Worm (Caenorhabditis elegans) whole organism, L1 larva: ENCODE data around the gene D2096.10.

Experiments
- C16A3.4 ChIP-seq: fragments of 150-350 bp; optimal IDR thresholded peaks from 2 replicates; lab custom pipeline; 2014; ENCODE audit warnings: missing biosample characterization, missing genetic modification characterization
- F16B12.6 ChIP-seq: fragments of 150-350 bp; optimal IDR thresholded peaks from 2 replicates; lab custom pipeline; 2014; ENCODE audit warnings: missing biosample characterization, missing genetic modification characterization
- aha-1 ChIP-seq: fragments of 150-350 bp; optimal IDR thresholded peaks from 2 replicates; lab custom pipeline; 2014; ENCODE audit warnings: missing biosample characterization, missing genetic modification characterization
- alr-1 ChIP-seq: fragments of 200-800 bp; sonication (Bioruptor generic); optimal IDR thresholded peaks from 2 replicates; lab custom pipeline; 2018; ENCODE audit warnings: borderline replicate concordance, mild to moderate bottlenecking, missing genetic modification characterization, missing compliant biosample characterization
- aly-2 ChIP-seq: fragments of 150-350 bp; optimal IDR thresholded peaks from 2 replicates; lab custom pipeline; 2014; ENCODE audit warnings: missing biosample characterization, missing genetic modification characterization
- blmp-1 ChIP-seq: fragments of 150-350 bp; optimal IDR thresholded peaks from 2 replicates; lab custom pipeline; 2014; ENCODE audit warnings: missing biosample characterization, missing genetic modification characterization
- ceh-63 ChIP-seq: fragments of 200-800 bp; sonication (Bioruptor generic); optimal IDR thresholded peaks from 2 replicates; lab custom pipeline; 2018; ENCODE audit warnings: mild to moderate bottlenecking, missing genetic modification characterization, missing compliant biosample characterization
- ceh-88 ChIP-seq: fragments of 200-800 bp; sonication (Bioruptor generic); IDR thresholded peaks from 2 replicates; pipeline ENCODE4 v1.3.6; 2022; ENCODE audit warnings: missing genetic modification characterization, missing compliant biosample characterization
- ces-1 ChIP-seq: fragments of 150-350 bp; optimal IDR thresholded peaks from 2 replicates; lab custom pipeline; 2014; ENCODE audit warnings: missing biosample characterization, missing genetic modification reagents, missing genetic modification characterization
- dsc-1 ChIP-seq: sonication (generic microtip); optimal IDR thresholded peaks from 2 replicates; lab custom pipeline; 2016; ENCODE audit warnings: mild to moderate bottlenecking, missing genetic modification characterization, missing compliant biosample characterization
- efl-1 ChIP-seq, 4 experiments: fragments of 150-350 bp; optimal IDR thresholded peaks in 3 of 4; peaks in 1 of 4; 1 replicate in 1 of 4; 2 replicates in 3 of 4; lab custom pipeline; 2014; ENCODE audit warnings: missing biosample characterization in 2 of 4, missing genetic modification characterization in 2 of 4, missing genetic modification reagents in 2 of 4
- efl-3 ChIP-seq: fragments of 200-800 bp; sonication (Bioruptor generic); optimal IDR thresholded peaks from 2 replicates; lab custom pipeline; 2018; ENCODE audit warnings: mild to moderate bottlenecking, missing genetic modification characterization, missing compliant biosample characterization
- elt-2 ChIP-seq: sonication (generic microtip); optimal IDR thresholded peaks from 2 replicates; lab custom pipeline; 2016; ENCODE audit warnings: missing genetic modification characterization, mild to moderate bottlenecking, inconsistent platforms, missing compliant biosample characterization, missing genetic modification reagents
- elt-3 ChIP-seq, 6 experiments: fragments of 150-350 bp in 1 of 6; sonication (generic microtip); optimal IDR thresholded peaks; 2 replicates each; lab custom pipeline; 2017 to 2018; ENCODE audit warnings: missing biosample characterization in 6 of 6, missing genetic modification characterization in 6 of 6, inconsistent platforms in 1 of 6
- hlh-17 ChIP-seq: fragments of 200-800 bp; sonication (Bioruptor generic); optimal IDR thresholded peaks from 2 replicates; lab custom pipeline; 2018; ENCODE audit warnings: missing genetic modification characterization, mild to moderate bottlenecking, missing compliant biosample characterization, moderate library complexity, borderline replicate concordance
- irx-1 ChIP-seq: sonication (generic microtip); optimal IDR thresholded peaks from 2 replicates; lab custom pipeline; 2016; ENCODE audit warnings: missing genetic modification characterization, missing compliant biosample characterization
- jun-1 ChIP-seq: fragments of 150-350 bp; optimal IDR thresholded peaks from 2 replicates; lab custom pipeline; 2014; ENCODE audit warnings: missing biosample characterization, missing genetic modification reagents, missing genetic modification characterization
- lin-14 ChIP-seq: fragments of 200-800 bp; sonication (Bioruptor generic); optimal IDR thresholded peaks from 2 replicates; lab custom pipeline; 2018; ENCODE audit warnings: mild to moderate bottlenecking, missing genetic modification characterization, moderate library complexity, missing compliant biosample characterization
- lin-15B ChIP-seq: fragments of 150-350 bp; sonication (generic microtip); optimal IDR thresholded peaks from 3 replicates; lab custom pipeline; 2014; ENCODE audit warnings: missing biosample characterization, missing genetic modification characterization
- lin-35 ChIP-seq, 2 experiments: fragments of 150-350 bp; optimal IDR thresholded peaks; 2 replicates each; lab custom pipeline; 2014; ENCODE audit warnings: missing biosample characterization in 2 of 2, missing genetic modification characterization in 2 of 2, missing genetic modification reagents in 2 of 2
- lir-3 ChIP-seq: sonication (generic microtip); optimal IDR thresholded peaks from 2 replicates; lab custom pipeline; 2016; ENCODE audit warnings: mild to moderate bottlenecking, missing genetic modification characterization, moderate library complexity, missing compliant biosample characterization; ENCODE audit not compliant: poor library complexity
- mef-2 ChIP-seq: fragments of 150-350 bp; optimal IDR thresholded peaks from 2 replicates; lab custom pipeline; 2014; ENCODE audit warnings: missing biosample characterization, missing genetic modification characterization
- mep-1 ChIP-seq: fragments of 150-350 bp; optimal IDR thresholded peaks from 2 replicates; lab custom pipeline; 2014; ENCODE audit warnings: missing biosample characterization, missing genetic modification characterization
- nhr-11 ChIP-seq: fragments of 150-350 bp; optimal IDR thresholded peaks from 2 replicates; lab custom pipeline; 2014; ENCODE audit warnings: missing biosample characterization, missing genetic modification characterization
- nhr-20 ChIP-seq: sonication (generic microtip); optimal IDR thresholded peaks from 2 replicates; lab custom pipeline; 2016; ENCODE audit warnings: mild to moderate bottlenecking, missing genetic modification characterization, missing compliant biosample characterization
- nhr-237 ChIP-seq: fragments of 150-350 bp; optimal IDR thresholded peaks from 2 replicates; lab custom pipeline; 2014; ENCODE audit warnings: missing biosample characterization, missing genetic modification characterization
- nhr-28 ChIP-seq: fragments of 150-350 bp; optimal IDR thresholded peaks from 2 replicates; lab custom pipeline; 2014; ENCODE audit warnings: missing biosample characterization, missing genetic modification characterization
- nhr-84 ChIP-seq: sonication (generic microtip); optimal IDR thresholded peaks from 2 replicates; lab custom pipeline; 2017; ENCODE audit warnings: missing biosample characterization, missing genetic modification characterization
- nhr-85 ChIP-seq: sonication (generic microtip); peaks from one replicate; lab custom pipeline; 2016; ENCODE audit warnings: missing genetic modification characterization, inconsistent platforms, missing compliant biosample characterization
- nhr-90 ChIP-seq: sonication (generic microtip); optimal IDR thresholded peaks from 2 replicates; lab custom pipeline; 2016; ENCODE audit warnings: mild to moderate bottlenecking, missing genetic modification characterization, missing compliant biosample characterization; ENCODE audit not compliant: poor library complexity
- pag-3 ChIP-seq: sonication (generic microtip); optimal IDR thresholded peaks from 2 replicates; lab custom pipeline; 2017; ENCODE audit warnings: missing genetic modification characterization, mild to moderate bottlenecking, missing compliant biosample characterization, antibody characterized with exemption, borderline replicate concordance; ENCODE audit not compliant: insufficient read depth
- pqm-1 ChIP-seq: sonication (generic microtip); optimal IDR thresholded peaks from 3 replicates; lab custom pipeline; 2017; ENCODE audit warnings: missing biosample characterization, missing genetic modification characterization
- skn-1 ChIP-seq: fragments of 150-350 bp; optimal IDR thresholded peaks from 2 replicates; lab custom pipeline; 2014; ENCODE audit warnings: missing biosample characterization, missing genetic modification characterization
- snpc-4 ChIP-seq: fragments of 150-350 bp; optimal IDR thresholded peaks from 2 replicates; lab custom pipeline; 2014; ENCODE audit warnings: missing biosample characterization, missing genetic modification characterization
- snu-23 ChIP-seq: sonication (generic microtip); optimal IDR thresholded peaks from 2 replicates; lab custom pipeline; 2016; ENCODE audit warnings: missing genetic modification characterization, missing compliant biosample characterization
- sox-4 ChIP-seq: sonication (generic microtip); optimal IDR thresholded peaks from 2 replicates; lab custom pipeline; 2016; ENCODE audit warnings: missing genetic modification characterization, missing compliant biosample characterization
- swsn-7 ChIP-seq: sonication (generic microtip); optimal IDR thresholded peaks from 2 replicates; lab custom pipeline; 2016; ENCODE audit warnings: missing genetic modification characterization, missing compliant biosample characterization
- tbx-2 ChIP-seq: sonication (generic microtip); optimal IDR thresholded peaks from 2 replicates; lab custom pipeline; 2016; ENCODE audit warnings: missing genetic modification characterization, missing compliant biosample characterization
- tlp-1 ChIP-seq: fragments of 150-350 bp; optimal IDR thresholded peaks from 2 replicates; lab custom pipeline; 2014; ENCODE audit warnings: missing biosample characterization, missing genetic modification characterization
- unc-30 ChIP-seq: sonication (generic microtip); optimal IDR thresholded peaks from 2 replicates; lab custom pipeline; 2017; ENCODE audit warnings: missing biosample characterization, missing genetic modification characterization
- unc-86 ChIP-seq: sonication (generic microtip); optimal IDR thresholded peaks from 2 replicates; lab custom pipeline; 2016; ENCODE audit warnings: missing genetic modification characterization, missing compliant biosample characterization
- unc-98 ChIP-seq: fragments of 200-800 bp; sonication (Bioruptor generic); IDR thresholded peaks from 2 replicates; pipeline ENCODE4 v1.3.6; 2022; ENCODE audit warnings: missing genetic modification characterization, missing compliant biosample characterization
- vab-15 ChIP-seq: sonication (generic microtip); optimal IDR thresholded peaks from 2 replicates; lab custom pipeline; 2017; ENCODE audit warnings: missing genotype, mild to moderate bottlenecking, missing genetic modification characterization, missing compliant biosample characterization
- xbp-1 ChIP-seq: sonication (generic microtip); optimal IDR thresholded peaks from 2 replicates; lab custom pipeline; 2016; ENCODE audit warnings: missing genetic modification characterization, missing compliant biosample characterization
- zag-1 ChIP-seq: fragments of 150-350 bp; optimal IDR thresholded peaks from 2 replicates; lab custom pipeline; 2014; ENCODE audit warnings: missing biosample characterization, missing genetic modification characterization

The D2096.10 gene

DNA sequence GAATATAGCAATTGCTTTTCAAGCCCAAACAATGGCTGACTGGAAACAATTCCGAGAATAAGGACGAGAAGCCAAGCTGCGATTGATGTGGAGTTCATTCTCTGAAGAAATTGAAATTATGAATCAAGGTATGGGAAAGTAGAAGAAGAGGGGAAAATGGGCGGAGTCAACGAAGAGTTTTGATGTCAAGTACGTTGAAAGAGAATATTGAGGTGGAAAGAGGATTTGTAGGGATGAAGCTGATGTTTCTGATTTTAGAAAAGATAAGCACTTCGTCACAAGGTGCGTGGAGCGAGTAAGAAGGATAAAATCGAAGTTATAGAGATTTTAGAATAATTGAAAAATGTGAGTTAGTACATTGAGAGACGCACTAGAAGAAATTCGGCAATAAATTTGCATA is 6.3 kb downstream of the D2096.10 start, which contains the start of gene D2096.9:
Gene D2096.9 (minus strand): TSS at position 101 of the 400 bp plus-strand sequence.
- no peak for TF ChIP-seq nhr-20
- TF ChIP-seq dsc-1 (tag; lab: Kevin White, UChicago): peak; percentile 45
- no peak for TF ChIP-seq tlp-1 (tag; lab: Kevin White, UChicago)

ce11 chrIV:8380266-8380850 is 8.7 kb downstream of the D2096.10 start:
- TF ChIP-seq snu-23 (GFP tag; lab: Kevin White, UChicago) (no peak), nhr-28 (tag; lab: Kevin White, UChicago) (no peak), zag-1 (tag; lab: Kevin White, UChicago) (no peak), pqm-1 (peak; percentile 75), lin-14 (GFP tag; lab: Kevin White, UChicago) (peak; percentile 12), elt-2 (tag; lab: Kevin White, UChicago) (peak; percentile 86), ceh-88 (GFP tag; lab: Robert Waterston, UW) (no peak), lin-35 (GFP tag; optimal IDR thresholded peaks at IDR 0.05; lab: Kevin White, UChicago) (peak in 1 of 2 experiments; percentile 27)
- TF ChIP-seq, all 84 proteins: peak for 4

ce11 chrIV:8379683-8380082 is 9.4 kb downstream of the D2096.10 start, which contains the start of gene praf-3:
Gene praf-3 (plus strand): TSS chrIV:8379983.
- TF ChIP-seq nhr-11: no peak
- no peak for TF ChIP-seq nhr-90 (tag; lab: Kevin White, UChicago)
- no peak for TF ChIP-seq lin-15B
- TF ChIP-seq efl-3: no peak
- TF ChIP-seq alr-1 (tag; lab: Kevin White, UChicago): no peak
- no peak for TF ChIP-seq swsn-7 (tag; lab: Kevin White, UChicago)
- TF ChIP-seq nhr-84 (tag; lab: Kevin White, UChicago): no peak

DNA sequence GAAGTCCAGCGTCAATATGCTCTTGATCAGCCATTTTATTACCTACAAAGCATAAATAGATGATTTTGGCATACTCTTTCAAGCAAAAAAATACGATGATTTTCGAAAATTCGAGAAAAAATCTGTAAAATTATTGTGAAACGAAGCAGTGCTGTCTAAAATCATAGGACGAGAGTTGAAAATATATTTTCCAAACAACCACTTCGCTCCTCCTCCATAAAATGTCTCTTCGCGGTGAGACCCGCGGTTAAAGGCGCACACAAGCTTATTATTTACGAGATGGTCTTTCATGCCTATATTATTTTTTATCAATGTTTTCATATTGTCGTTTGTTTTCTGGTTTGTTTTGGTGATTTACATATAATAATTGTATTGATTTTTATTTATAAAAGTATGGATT is 9.8 kb downstream of the D2096.10 start, which contains the start of gene nap-1:
Gene nap-1 (minus strand): TSS at position 42 of the 400 bp plus-strand sequence.
- TF ChIP-seq snu-23 (GFP tag; lab: Kevin White, UChicago) (peak; percentile 87), lin-15B (peak; percentile 58), unc-30 (no peak), hlh-17 (no peak), jun-1 (peak; percentile 9), sox-4 (no peak), efl-1 (optimal IDR thresholded peaks at IDR 0.05; lab: Kevin White, UChicago) (peak; percentile 81), efl-1 (GFP tag; optimal IDR thresholded peaks at IDR 0.05 in 1 of 2; lab: Kevin White, UChicago) (peak; percentile 70 to 97), nhr-85 (tag; lab: Kevin White, UChicago) (peak; percentile 71), lir-3 (tag; lab: Kevin White, UChicago) (peak; percentile 21), ceh-63 (GFP tag; lab: Kevin White, UChicago) (no peak), unc-98 (GFP tag; lab: Robert Waterston, UW) (no peak), unc-86 (tag; lab: Kevin White, UChicago) (peak; percentile 58), elt-2 (tag; lab: Kevin White, UChicago) (peak; percentile 23), elt-3 (tag; optimal IDR thresholded peaks at IDR 0.05; lab: Kevin White, UChicago) (peak in 2 of 6 experiments; percentile 21 to 78), vab-15 (tag; lab: Kevin White, UChicago) (no peak), aly-2 (tag; lab: Kevin White, UChicago) (no peak), xbp-1 (tag; lab: Kevin White, UChicago) (peak; percentile 71), C16A3.4 (peak; percentile 88), blmp-1 (tag; lab: Kevin White, UChicago) (peak; percentile 77), ceh-88 (GFP tag; lab: Robert Waterston, UW) (no peak; the same call in 1 of the 2 replicates), snpc-4 (tag; lab: Kevin White, UChicago) (peak; percentile 52), nhr-11 (no peak), irx-1 (tag; lab: Kevin White, UChicago) (no peak), nhr-28 (tag; lab: Kevin White, UChicago) (no peak), pag-3 (tag; lab: Kevin White, UChicago) (no peak), nhr-237 (tag; lab: Kevin White, UChicago) (peak; percentile 15), aha-1 (tag; lab: Kevin White, UChicago) (peak; percentile 42), F16B12.6 (tag; lab: Kevin White, UChicago) (peak; percentile 47), skn-1 (tag; lab: Kevin White, UChicago) (peak; percentile 77), mep-1 (tag; lab: Kevin White, UChicago) (peak; percentile 74), tbx-2 (tag; lab: Kevin White, UChicago) (peak; percentile 66), ces-1 (no peak), mef-2 (tag; lab: Kevin White, UChicago) (no peak), zag-1 (tag; lab: Kevin White, UChicago) (no peak)
